Worm (Caenorhabditis elegans) whole organism, midembryonic: ENCODE measurements around the gene K12H6.10.
A peak's percentile ranks its signal among the peaks of the same experiment; 100 is the strongest.
"Not testable (repeated sequence)": the region's sequence is repeated elsewhere in the genome, so short reads cannot be mapped to it uniquely, and the experiment has no call there.

Source experiments
- T22C8.4 ChIP-seq: fragments of 200-800 bp; sonication (Bioruptor generic); IDR thresholded peaks from 2 replicates; pipeline ENCODE4 v1.3.6; 2022; ENCODE audit warnings: missing genetic modification characterization, missing compliant biosample characterization
- cog-1 ChIP-seq: sonication (generic microtip); optimal IDR thresholded peaks from 2 replicates; lab custom pipeline; 2016; ENCODE audit warnings: missing genetic modification characterization, missing compliant biosample characterization
- flt-1 ChIP-seq: fragments of 200-800 bp; sonication (Bioruptor generic); IDR thresholded peaks from 2 replicates; pipeline ENCODE4 v1.3.6; 2022; ENCODE audit warnings: missing genetic modification characterization, missing compliant biosample characterization
- klf-2 ChIP-seq: fragments of 200-800 bp; sonication (Bioruptor generic); conservative IDR thresholded peaks from 2 replicates; pipeline ENCODE4 v1.3.6; 2022; ENCODE audit warnings: missing genetic modification reagents, missing genetic modification characterization, missing compliant biosample characterization
- med-1 ChIP-seq: sonication (generic microtip); optimal IDR thresholded peaks from 2 replicates; lab custom pipeline; 2017; ENCODE audit warnings: missing genetic modification characterization, mild to moderate bottlenecking, missing compliant biosample characterization, antibody characterized with exemption, missing genetic modification reagents; ENCODE audit not compliant: insufficient read depth
- ref-1 ChIP-seq: fragments of 200-800 bp; sonication (Bioruptor generic); conservative IDR thresholded peaks from 2 replicates; pipeline ENCODE4 v1.3.6; 2022; ENCODE audit warnings: missing genetic modification reagents, missing genetic modification characterization, missing compliant biosample characterization
- tab-1 ChIP-seq: fragments of 200-800 bp; sonication (Bioruptor generic); IDR thresholded peaks from 2 replicates; pipeline ENCODE4 v1.3.6; 2022; ENCODE audit warnings: missing genetic modification characterization, missing compliant biosample characterization
- ztf-23 ChIP-seq: fragments of 200-800 bp; sonication (Bioruptor generic); IDR thresholded peaks from 2 replicates; pipeline ENCODE4 v1.3.6; 2022; ENCODE audit warnings: missing genetic modification reagents, missing genetic modification characterization, missing compliant biosample characterization
- ztf-29 ChIP-seq: fragments of 200-800 bp; sonication (Bioruptor generic); IDR thresholded peaks from 2 replicates; pipeline ENCODE4 v1.3.6; 2022; ENCODE audit warnings: missing genetic modification reagents, missing genetic modification characterization, missing compliant biosample characterization

The K12H6.10 gene

DNA sequence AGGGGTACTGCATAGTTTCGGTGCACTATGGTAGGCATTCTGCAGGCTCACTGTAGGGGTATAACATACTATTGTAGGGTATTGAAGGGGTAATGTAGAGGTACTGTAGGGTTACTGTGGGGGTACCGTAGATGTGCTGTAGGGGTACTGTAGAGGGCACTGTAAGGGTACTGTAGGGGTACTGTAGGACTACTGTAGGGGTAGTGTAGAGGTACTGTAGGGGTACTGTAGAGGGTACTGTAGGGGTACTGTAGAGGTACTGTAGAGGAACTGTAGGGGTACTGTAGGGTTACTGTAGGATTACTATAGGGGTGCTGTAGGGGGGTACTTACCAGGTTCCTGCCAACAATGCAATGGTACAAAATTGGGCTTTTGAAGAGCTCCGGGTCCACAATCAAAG lies 7.5 kb downstream of the K12H6.10 start:
- TF ChIP-seq ztf-29 (GFP tag; lab: Robert Waterston, UW) (no peak), klf-2 (GFP tag; lab: Robert Waterston, UW) (0 out of 2 replicates have a peak, but pooled peaks have one; percentile 58)

DNA sequence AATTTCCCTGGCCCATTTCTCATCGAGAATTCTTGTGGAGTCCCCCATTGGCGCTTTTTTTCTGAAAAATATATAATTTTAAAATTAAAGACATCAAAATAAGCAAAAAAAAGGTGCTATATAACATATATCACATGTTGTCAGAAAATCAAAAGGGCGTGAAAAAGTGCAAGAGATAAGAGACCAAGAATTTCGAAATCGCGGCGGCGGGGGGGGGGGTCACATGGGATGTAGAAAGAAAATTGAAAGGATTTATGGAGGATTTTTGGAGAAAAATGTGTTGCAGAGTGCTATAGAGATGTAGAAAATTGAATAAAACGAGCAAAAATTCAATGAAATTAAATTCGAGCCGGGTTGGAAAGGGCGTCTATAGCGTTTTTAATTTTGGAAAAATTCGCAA lies 8.5 kb downstream of the K12H6.10 start, which contains the start of gene K12H6.6:
TSS of gene K12H6.6 (minus strand) at position 61 of the 400 bp plus-strand sequence.
- TF ChIP-seq T22C8.4 (GFP tag; lab: Robert Waterston, UW), result no peak
- TF ChIP-seq flt-1 (GFP tag; lab: Robert Waterston, UW), result no peak
- TF ChIP-seq ref-1, result no peak
- TF ChIP-seq klf-2 (GFP tag; lab: Robert Waterston, UW), result no peak
- no peak for TF ChIP-seq tab-1 (GFP tag; lab: Robert Waterston, UW)
- TF ChIP-seq med-1, result no peak

DNA sequence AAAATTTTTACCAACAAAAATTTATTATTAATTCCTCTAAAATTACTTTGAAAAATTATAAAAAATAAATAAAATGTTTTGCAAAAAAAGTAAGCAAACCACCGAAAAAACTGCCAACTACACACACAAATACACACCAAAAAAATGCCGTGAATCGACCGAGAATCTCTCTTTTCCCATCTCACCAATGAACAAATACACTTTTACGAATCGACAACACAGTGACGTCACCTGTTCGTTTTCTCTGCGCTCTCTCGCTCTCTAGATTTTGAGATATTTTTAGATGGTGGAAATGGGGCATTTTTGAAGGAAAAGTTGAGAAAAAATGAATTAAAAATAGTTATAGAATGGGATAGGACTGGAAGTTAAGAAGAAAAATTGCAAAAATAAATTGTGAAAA lies 9.4 kb downstream of the K12H6.10 start:
- TF ChIP-seq tab-1 (GFP tag; lab: Robert Waterston, UW), result no peak
- TF ChIP-seq med-1, result no peak
- TF ChIP-seq klf-2 (GFP tag; lab: Robert Waterston, UW), result no peak
- no peak for TF ChIP-seq flt-1 (GFP tag; lab: Robert Waterston, UW)
- TF ChIP-seq ref-1, result no peak
- no peak for TF ChIP-seq cog-1 (tag; lab: Kevin White, UChicago)

DNA sequence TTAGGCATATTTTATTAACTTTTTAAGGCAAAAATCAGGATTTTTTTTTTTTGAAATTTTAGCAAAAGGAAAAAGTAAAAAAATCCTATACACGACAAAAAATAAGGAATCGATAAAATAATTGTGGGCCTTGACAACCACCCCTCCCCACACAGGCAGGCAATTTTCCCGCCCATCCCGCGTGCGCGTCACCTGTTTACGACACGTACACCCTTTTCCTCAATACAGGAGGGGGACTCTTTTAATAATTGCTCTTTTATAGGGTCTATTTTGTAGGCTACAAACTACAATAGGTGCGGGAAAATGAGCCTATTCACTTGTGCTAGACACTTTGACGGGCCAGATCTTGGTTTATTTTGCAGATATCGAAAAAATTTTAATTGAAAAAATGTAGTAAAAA lies 9.9 kb downstream of the K12H6.10 start:
- TF ChIP-seq T22C8.4 (GFP tag; lab: Robert Waterston, UW), result no peak
- no peak for TF ChIP-seq ztf-23 (GFP tag; lab: Robert Waterston, UW)
- no peak for TF ChIP-seq tab-1 (GFP tag; lab: Robert Waterston, UW)
- TF ChIP-seq ref-1, result no peak
- no peak for TF ChIP-seq ztf-29 (GFP tag; lab: Robert Waterston, UW)
- no peak for TF ChIP-seq klf-2 (GFP tag; lab: Robert Waterston, UW)
- no peak for TF ChIP-seq cog-1 (tag; lab: Kevin White, UChicago)
- no peak for TF ChIP-seq med-1
- no peak for TF ChIP-seq flt-1 (GFP tag; lab: Robert Waterston, UW)

DNA sequence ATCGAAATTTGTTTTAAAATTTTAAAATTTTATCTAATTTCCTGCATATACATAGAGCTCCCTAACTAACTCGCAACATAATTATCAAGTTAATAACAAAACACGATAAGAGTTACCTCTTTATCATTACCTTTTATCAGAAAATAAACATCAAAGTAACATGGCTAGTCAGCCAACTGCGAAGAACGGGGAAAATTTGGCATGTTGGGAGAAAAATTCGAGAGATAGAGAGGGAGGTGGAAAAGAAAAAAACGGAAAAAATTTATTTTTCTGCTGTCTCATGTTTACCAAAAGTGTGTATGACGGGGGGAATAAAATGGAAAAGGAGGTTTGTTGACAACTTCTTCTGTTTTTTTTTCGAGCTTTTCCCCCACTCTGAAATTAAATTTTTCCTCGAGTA lies 11.4 kb downstream of the K12H6.10 start:
- TF ChIP-seq med-1 (no peak), T22C8.4 (GFP tag; lab: Robert Waterston, UW) (no peak), ref-1 (no peak), ztf-23 (GFP tag; lab: Robert Waterston, UW) (no peak), klf-2 (GFP tag; lab: Robert Waterston, UW) (no peak), ztf-29 (GFP tag; lab: Robert Waterston, UW) (no peak), tab-1 (GFP tag; lab: Robert Waterston, UW) (no peak), flt-1 (GFP tag; lab: Robert Waterston, UW) (no peak), cog-1 (tag; lab: Kevin White, UChicago) (no peak)

DNA sequence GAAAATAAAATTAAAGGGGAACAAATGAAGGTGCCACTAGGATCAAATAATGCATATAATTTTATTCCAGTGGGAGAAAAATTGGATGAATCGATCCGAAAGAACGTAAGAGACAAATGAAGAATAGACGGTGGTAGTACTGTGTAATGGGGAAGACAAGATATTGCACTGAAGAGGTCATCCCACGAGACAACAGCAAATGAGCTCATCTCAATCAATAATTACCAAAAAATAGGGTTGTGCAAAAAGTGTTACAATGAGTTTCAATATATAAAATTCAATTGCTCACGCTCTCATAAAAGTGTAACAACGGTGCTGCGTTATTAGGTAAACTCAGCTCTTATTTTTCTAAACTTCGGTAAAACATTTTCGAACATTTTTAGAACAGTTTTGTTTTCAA lies 14.2 kb downstream of the K12H6.10 start, which contains the start of gene K12H6.7:
TSS of gene K12H6.7 (minus strand) at position 101 of the 400 bp plus-strand sequence.
- TF ChIP-seq med-1 (no peak), flt-1 (GFP tag; lab: Robert Waterston, UW) (no peak), tab-1 (GFP tag; lab: Robert Waterston, UW) (no peak), T22C8.4 (GFP tag; lab: Robert Waterston, UW) (no peak), ref-1 (no peak), ztf-29 (GFP tag; lab: Robert Waterston, UW) (no peak), ztf-23 (GFP tag; lab: Robert Waterston, UW) (no peak), klf-2 (GFP tag; lab: Robert Waterston, UW) (no peak), cog-1 (tag; lab: Kevin White, UChicago) (no peak)

DNA sequence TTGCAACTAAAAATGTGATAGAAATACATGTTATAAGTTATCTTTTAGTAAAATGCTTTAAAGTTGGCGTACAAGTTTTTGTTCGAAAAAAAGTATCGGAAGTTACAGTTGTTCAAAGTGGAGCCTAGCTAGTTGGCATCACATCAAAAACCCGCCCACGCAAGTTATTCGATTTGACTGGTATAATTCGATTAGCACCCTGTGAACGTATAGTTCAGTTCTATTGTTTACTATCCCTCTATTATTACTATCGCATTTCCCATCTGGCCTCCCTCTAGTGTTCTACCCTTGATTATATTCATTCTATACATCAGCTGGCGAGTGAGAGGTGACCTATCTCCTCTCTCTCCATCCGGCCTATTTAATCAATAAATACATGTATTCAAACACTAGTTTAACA lies 16.3 kb downstream of the K12H6.10 start, which contains the start of gene Y110A2AL.4:
TSS of gene Y110A2AL.4 (plus strand) at position 301 of the 400 bp plus-strand sequence.
- not testable (repeated sequence) for TF ChIP-seq klf-2 (GFP tag; lab: Robert Waterston, UW); tab-1 (GFP tag; lab: Robert Waterston, UW); cog-1 (tag; lab: Kevin White, UChicago)

DNA sequence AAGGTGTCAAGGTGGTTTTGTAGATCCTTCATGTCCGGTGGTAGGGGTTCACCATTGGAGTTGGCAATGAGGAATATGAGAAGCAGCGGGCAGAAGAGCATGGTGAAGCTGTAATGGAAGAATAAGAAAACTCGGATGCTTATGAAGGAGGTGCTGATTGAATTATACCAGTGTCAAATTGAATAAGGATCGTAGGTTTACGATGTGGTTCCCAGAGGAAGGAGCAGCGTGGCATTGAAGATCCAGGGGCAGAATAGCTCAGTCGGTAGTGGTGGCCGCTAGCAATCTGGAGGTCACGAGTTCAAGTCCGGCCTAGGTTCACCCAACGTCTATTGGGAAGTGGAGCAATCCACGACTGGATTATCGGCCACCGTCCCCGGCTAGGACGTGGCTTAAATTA lies 18.9 kb downstream of the K12H6.10 start, which contains the start of gene Y110A2AL.6:
TSS of gene Y110A2AL.6 (minus strand) at position 101 of the 400 bp plus-strand sequence.
- no peak for TF ChIP-seq ztf-29 (GFP tag; lab: Robert Waterston, UW)

DNA sequence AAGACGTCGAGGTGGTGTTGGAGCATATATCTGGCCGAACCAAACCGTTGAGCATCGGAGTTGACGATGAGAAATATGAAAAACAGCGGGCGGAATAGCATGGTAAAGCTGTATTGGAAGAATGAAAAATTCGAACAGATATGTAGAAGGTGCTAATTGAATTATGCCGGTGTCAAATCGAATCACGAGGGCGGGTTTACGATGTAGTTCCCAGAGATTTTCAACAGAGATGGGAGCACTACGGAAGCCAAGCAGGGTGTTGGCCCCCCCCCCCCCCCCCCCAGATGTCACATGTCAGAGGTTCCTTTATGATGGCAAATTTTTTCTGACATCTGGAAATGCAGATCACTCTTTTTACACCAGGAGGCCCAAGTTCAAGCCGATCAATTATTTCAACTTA lies 20.4 kb downstream of the K12H6.10 start, which contains the start of gene Y110A2AL.7:
TSS of gene Y110A2AL.7 (minus strand) at position 101 of the 400 bp plus-strand sequence.
- TF ChIP-seq ztf-23 (GFP tag; lab: Robert Waterston, UW) (no peak), cog-1 (tag; lab: Kevin White, UChicago) (no peak), flt-1 (GFP tag; lab: Robert Waterston, UW) (no peak), tab-1 (GFP tag; lab: Robert Waterston, UW) (no peak), klf-2 (GFP tag; lab: Robert Waterston, UW) (no peak), med-1 (no peak), T22C8.4 (GFP tag; lab: Robert Waterston, UW) (no peak), ref-1 (no peak), ztf-29 (GFP tag; lab: Robert Waterston, UW) (no peak)

DNA sequence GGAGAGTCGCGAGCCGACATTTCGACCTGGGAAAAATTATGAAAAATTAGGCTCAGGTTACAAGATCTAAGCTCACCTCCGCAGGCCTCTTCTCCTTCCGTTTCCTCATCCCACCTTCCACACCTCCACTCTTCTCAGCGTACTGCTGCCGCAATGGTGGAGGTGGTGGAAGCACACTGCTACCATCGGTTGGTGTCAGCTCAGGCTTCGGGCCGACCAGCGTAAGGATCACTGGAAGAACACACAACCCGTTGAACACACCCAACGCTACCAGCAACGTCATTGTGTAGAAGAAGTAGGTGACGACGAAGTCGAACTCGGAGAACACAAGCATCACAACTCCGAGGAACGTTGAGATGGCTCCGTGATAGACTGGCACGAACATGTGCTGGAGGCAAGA lies 23.0 kb downstream of the K12H6.10 start:
- 0 out of 2 replicates have a peak, but pooled peaks have one; percentile 13 for TF ChIP-seq tab-1 (GFP tag; lab: Robert Waterston, UW)
- no peak for TF ChIP-seq ref-1

DNA sequence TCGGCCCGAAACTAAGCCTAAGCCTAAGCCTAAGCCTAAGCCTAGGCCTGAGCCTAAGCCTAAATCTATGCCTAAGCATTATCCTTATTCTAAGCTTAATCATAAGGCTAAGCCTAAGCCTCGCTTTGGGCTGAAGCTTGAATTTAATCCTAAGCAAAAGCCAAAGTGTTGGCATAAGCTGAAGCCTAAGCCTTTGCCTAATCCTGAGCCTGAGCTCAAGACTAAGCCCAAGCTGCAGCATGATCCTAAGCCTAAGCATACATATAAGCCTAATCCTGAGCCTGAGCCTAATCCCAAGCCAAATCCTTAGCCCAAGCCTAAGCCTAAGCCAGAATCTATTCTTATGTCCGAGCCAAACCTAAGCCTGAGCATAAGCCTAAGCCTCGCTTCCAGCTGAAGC lies 23.9 kb downstream of the K12H6.10 start:
- TF ChIP-seq ref-1, result no peak
- TF ChIP-seq klf-2 (GFP tag; lab: Robert Waterston, UW), result no peak
- TF ChIP-seq ztf-29 (GFP tag; lab: Robert Waterston, UW), result no peak
- TF ChIP-seq flt-1 (GFP tag; lab: Robert Waterston, UW), result no peak
- TF ChIP-seq med-1, result no peak
- TF ChIP-seq tab-1 (GFP tag; lab: Robert Waterston, UW), result no peak
- no peak for TF ChIP-seq T22C8.4 (GFP tag; lab: Robert Waterston, UW)
- TF ChIP-seq ztf-23 (GFP tag; lab: Robert Waterston, UW), result no peak
- no peak for TF ChIP-seq cog-1 (tag; lab: Kevin White, UChicago)
